Worm (Caenorhabditis elegans) whole organism, L2 larva: ENCODE data around the gene R02F11.10.

Source experiments
- ama-1 ChIP-seq: fragments of 150-350 bp; optimal IDR thresholded peaks from 2 replicates; lab custom pipeline; 2018; ENCODE audit warnings: inconsistent platforms
- blmp-1 ChIP-seq: sonication (generic microtip); optimal IDR thresholded peaks from 2 replicates; lab custom pipeline; 2017; ENCODE audit warnings: missing genetic modification characterization, mild to moderate bottlenecking, missing compliant biosample characterization, antibody characterized with exemption, moderate library complexity; ENCODE audit not compliant: insufficient read depth
- egl-27 ChIP-seq: sonication (generic microtip); optimal IDR thresholded peaks from 3 replicates; lab custom pipeline; 2017; ENCODE audit warnings: missing biosample characterization, missing genetic modification reagents, missing genetic modification characterization
- elt-1 ChIP-seq: fragments of 150-350 bp; optimal IDR thresholded peaks from 2 replicates; lab custom pipeline; 2014; ENCODE audit warnings: missing biosample characterization, missing genetic modification characterization
- nhr-11 ChIP-seq: fragments of 150-350 bp; optimal IDR thresholded peaks from 2 replicates; lab custom pipeline; 2014; ENCODE audit warnings: missing biosample characterization, missing genetic modification characterization
- unc-62 ChIP-seq: fragments of 150-350 bp; optimal IDR thresholded peaks from 2 replicates; lab custom pipeline; 2014; ENCODE audit warnings: missing biosample characterization, missing genetic modification reagents, missing genetic modification characterization

- TF ChIP-seq blmp-1 (tag; lab: Kevin White, UChicago) (no peak), nhr-11 (tag; lab: Kevin White, UChicago) (no peak), elt-1 (tag; lab: Kevin White, UChicago) (no peak), ama-1 (lab: Kevin White, UChicago) (no peak), unc-62 (GFP tag; lab: Kevin White, UChicago) (no peak), egl-27 (tag; lab: Kevin White, UChicago) (no peak)
Observed at ce11 chrV:4787836-4788235, 1.1 kb upstream of the R02F11.10 start.
